Worm (Caenorhabditis elegans) whole organism, midembryonic: Measurements from ENCODE around the gene F38A5.2.
A peak's percentile ranks its signal among the peaks of the same experiment; 100 is the strongest.
"Not testable (repeated sequence)": the region's sequence is repeated elsewhere in the genome, so short reads cannot be mapped to it uniquely, and the experiment has no call there.

Experiments used
- T22C8.4 ChIP-seq: fragments of 200-800 bp; sonication (Bioruptor generic); IDR thresholded peaks from 2 replicates; pipeline ENCODE4 v1.3.6; 2022; ENCODE audit warnings: missing genetic modification characterization, missing compliant biosample characterization
- cog-1 ChIP-seq: sonication (generic microtip); optimal IDR thresholded peaks from 2 replicates; lab custom pipeline; 2016; ENCODE audit warnings: missing genetic modification characterization, missing compliant biosample characterization
- flt-1 ChIP-seq: fragments of 200-800 bp; sonication (Bioruptor generic); IDR thresholded peaks from 2 replicates; pipeline ENCODE4 v1.3.6; 2022; ENCODE audit warnings: missing genetic modification characterization, missing compliant biosample characterization
- klf-2 ChIP-seq: fragments of 200-800 bp; sonication (Bioruptor generic); conservative IDR thresholded peaks from 2 replicates; pipeline ENCODE4 v1.3.6; 2022; ENCODE audit warnings: missing genetic modification reagents, missing genetic modification characterization, missing compliant biosample characterization
- med-1 ChIP-seq: sonication (generic microtip); optimal IDR thresholded peaks from 2 replicates; lab custom pipeline; 2017; ENCODE audit warnings: missing genetic modification characterization, mild to moderate bottlenecking, missing compliant biosample characterization, antibody characterized with exemption, missing genetic modification reagents; ENCODE audit not compliant: insufficient read depth
- ref-1 ChIP-seq: fragments of 200-800 bp; sonication (Bioruptor generic); conservative IDR thresholded peaks from 2 replicates; pipeline ENCODE4 v1.3.6; 2022; ENCODE audit warnings: missing genetic modification reagents, missing genetic modification characterization, missing compliant biosample characterization
- tab-1 ChIP-seq: fragments of 200-800 bp; sonication (Bioruptor generic); IDR thresholded peaks from 2 replicates; pipeline ENCODE4 v1.3.6; 2022; ENCODE audit warnings: missing genetic modification characterization, missing compliant biosample characterization
- ztf-23 ChIP-seq: fragments of 200-800 bp; sonication (Bioruptor generic); IDR thresholded peaks from 2 replicates; pipeline ENCODE4 v1.3.6; 2022; ENCODE audit warnings: missing genetic modification reagents, missing genetic modification characterization, missing compliant biosample characterization
- ztf-29 ChIP-seq: fragments of 200-800 bp; sonication (Bioruptor generic); IDR thresholded peaks from 2 replicates; pipeline ENCODE4 v1.3.6; 2022; ENCODE audit warnings: missing genetic modification reagents, missing genetic modification characterization, missing compliant biosample characterization

Gene F38A5.2

DNA sequence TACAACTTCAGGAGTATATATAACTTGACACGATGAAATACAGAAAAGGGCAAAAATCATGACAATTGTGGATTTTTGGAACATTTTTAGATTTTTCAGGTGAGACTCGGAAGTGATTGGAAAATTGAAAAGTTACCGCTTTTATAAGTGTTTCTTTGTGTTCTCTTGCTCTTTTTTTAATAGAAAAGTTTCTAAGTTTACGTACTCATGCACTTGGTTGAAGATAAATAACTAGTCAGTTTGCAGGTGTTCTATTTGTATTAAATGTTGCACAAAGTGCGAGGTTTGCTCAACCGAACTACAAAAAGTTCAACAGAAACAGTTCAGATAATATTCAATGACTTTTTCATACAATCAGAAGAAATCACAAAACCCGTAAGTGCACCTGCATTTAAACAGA, 9.7 kb upstream of the F38A5.2 start, which contains the start of gene nspb-3:
Gene nspb-3, minus strand, starts transcription at position 101 of the 400 bp plus-strand sequence.
- TF ChIP-seq med-1 (GFP tag; lab: Kevin White, UChicago); flt-1; klf-2 (GFP tag; lab: Robert Waterston, UW): not testable (repeated sequence)

DNA sequence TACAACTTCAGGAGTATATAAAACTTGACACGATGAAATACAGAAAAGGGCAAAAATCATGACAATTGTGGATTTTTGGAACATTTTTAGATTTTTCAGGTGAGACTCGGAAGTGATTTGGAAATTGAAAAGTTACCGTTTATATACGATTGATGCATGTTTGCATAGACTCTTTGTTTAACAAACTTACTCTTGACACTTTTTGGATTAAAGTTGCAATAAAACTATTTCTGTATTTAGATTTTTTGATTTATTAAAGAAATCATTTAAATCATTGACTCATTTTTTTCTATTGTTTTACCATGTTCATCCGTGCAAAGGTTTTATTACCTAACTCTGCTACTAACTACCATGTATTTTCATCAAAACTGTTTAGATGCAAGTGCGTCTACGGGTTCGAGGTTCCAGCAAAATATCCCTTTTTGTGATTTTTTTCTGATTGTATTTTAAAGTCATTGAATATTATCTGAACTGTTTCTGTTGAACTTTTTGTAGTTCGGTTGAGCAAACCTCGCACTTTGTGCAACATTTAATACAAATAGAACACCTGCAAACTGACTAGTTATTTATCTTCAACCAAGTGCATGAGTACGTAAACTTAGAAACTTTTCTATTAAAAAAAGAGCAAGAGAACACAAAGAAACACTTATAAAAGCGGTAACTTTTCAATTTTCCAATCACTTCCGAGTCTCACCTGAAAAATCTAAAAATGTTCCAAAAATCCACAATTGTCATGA, 6.0 kb upstream of the F38A5.2 start, which contains the start of the genes nspb-1 and nspb-2:
Gene nspb-1, minus strand, starts transcription at position 101 of the 737 bp plus-strand sequence.
Gene nspb-2, plus strand, starts transcription at position 687 of the 737 bp plus-strand sequence.
- TF ChIP-seq tab-1 (GFP tag; lab: Robert Waterston, UW); flt-1; ztf-23 (GFP tag; lab: Robert Waterston, UW): not testable (repeated sequence)

DNA sequence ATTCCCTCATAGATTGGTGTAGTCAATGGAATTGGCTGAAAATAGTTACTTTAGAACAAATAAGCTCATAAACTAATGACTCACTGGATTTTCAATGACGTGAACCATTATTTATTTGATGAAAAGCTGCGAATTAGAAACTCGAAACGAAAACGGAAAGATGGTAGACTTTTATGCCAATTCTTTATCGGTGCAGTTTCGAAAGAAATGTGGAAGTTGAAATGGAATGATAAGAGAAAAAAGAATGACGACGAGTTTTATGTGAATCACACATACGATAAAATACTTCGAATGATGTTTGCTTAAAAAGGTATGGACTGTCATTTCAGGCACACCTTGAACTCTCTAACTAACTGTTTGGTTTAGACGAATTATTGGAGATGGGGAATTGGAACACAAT, 4.8 kb upstream of the F38A5.2 start, which contains the start of the genes lec-11 and irld-7:
Gene lec-11, minus strand, starts transcription at position 126 of the 400 bp plus-strand sequence.
Gene irld-7, plus strand, starts transcription at position 332 of the 400 bp plus-strand sequence.
- TF ChIP-seq T22C8.4, result no peak
- no peak for TF ChIP-seq klf-2 (GFP tag; lab: Robert Waterston, UW)
- TF ChIP-seq flt-1, result no peak
- TF ChIP-seq tab-1 (GFP tag; lab: Robert Waterston, UW), result no peak
- TF ChIP-seq ztf-23 (GFP tag; lab: Robert Waterston, UW), result no peak

DNA sequence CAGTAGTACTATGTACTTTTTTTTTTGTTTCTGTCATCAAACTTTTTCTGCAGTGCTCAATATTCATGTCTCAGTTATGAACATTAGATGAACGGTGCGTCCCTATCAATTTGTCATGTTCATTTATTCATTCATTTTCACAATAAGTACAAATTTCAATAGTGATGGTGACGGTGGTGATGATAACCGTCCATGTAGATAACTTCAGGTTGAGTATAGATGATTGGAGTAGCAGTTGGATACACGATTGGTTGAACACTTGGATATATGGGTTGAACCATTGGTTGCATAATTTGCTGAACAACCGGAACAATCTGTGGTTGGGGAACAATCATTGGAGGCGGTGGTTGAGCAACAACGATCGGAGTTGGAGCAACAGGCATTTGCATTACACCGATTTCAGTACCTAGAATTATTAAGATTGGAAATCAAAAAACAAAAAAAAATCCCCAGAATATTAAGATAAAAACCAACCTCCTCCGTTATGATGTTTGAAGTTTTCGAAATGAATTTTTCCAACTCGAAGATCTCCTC, 2.9 kb upstream of the F38A5.2 start:
- TF ChIP-seq ztf-29 (GFP tag; lab: Robert Waterston, UW) (no peak), tab-1 (GFP tag; lab: Robert Waterston, UW) (no peak), flt-1 (no peak), klf-2 (GFP tag; lab: Robert Waterston, UW) (no peak), T22C8.4 (no peak)

DNA sequence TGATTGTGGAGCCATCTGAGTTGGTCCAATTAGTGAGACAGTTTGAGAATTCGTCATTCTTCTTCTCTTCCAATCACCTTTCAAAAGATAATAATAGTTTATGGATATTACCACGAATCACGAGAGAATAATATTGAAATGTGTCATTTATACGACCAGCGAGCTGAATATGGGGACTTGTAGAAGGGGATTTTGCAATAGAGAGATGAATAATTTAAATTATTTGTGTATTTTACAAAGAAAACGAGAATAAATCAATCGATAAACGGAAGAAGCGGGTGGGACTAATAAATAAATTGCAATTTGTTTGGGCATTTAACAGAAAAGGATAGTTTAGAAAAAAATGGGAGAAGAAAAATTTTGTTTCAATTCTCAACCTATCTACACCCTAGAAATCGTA, 2.6 kb downstream of the F38A5.2 start, which contains the start of gene odr-8:
Gene odr-8, minus strand, starts transcription at position 101 of the 400 bp plus-strand sequence.
- no peak for TF ChIP-seq flt-1
- no peak for TF ChIP-seq med-1 (GFP tag; lab: Kevin White, UChicago)
- TF ChIP-seq cog-1 (tag; lab: Kevin White, UChicago), result no peak
- TF ChIP-seq T22C8.4, result no peak
- TF ChIP-seq tab-1 (GFP tag; lab: Robert Waterston, UW), result no peak
- no peak for TF ChIP-seq ztf-29 (GFP tag; lab: Robert Waterston, UW)
- no peak for TF ChIP-seq klf-2 (GFP tag; lab: Robert Waterston, UW)
- no peak for TF ChIP-seq ref-1 (GFP tag; lab: Robert Waterston, UW)
- no peak for TF ChIP-seq ztf-23 (GFP tag; lab: Robert Waterston, UW)

DNA sequence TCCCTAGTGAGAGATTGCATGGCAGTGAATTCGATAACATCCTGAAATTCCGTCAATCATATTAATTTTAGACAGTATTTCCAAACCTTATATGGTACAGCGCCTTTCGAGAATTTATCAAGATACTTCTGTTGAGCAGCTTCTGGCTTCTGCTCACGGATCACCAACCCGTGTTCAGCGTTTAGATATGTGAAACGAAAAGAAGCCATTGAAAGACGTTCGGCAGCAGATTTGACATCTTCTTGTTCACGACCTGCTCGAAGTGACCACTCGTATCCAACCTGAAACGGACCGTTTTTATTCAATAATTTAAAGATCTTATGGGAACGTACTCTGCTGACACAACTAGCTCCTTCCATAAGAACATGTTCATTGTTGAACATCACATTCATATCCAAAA, 3.5 kb downstream of the F38A5.2 start:
- TF ChIP-seq ztf-29 (GFP tag; lab: Robert Waterston, UW) (no peak), med-1 (GFP tag; lab: Kevin White, UChicago) (no peak), T22C8.4 (no peak), ref-1 (GFP tag; lab: Robert Waterston, UW) (no peak), cog-1 (tag; lab: Kevin White, UChicago) (no peak), flt-1 (no peak), klf-2 (GFP tag; lab: Robert Waterston, UW) (no peak), tab-1 (GFP tag; lab: Robert Waterston, UW) (no peak), ztf-23 (GFP tag; lab: Robert Waterston, UW) (no peak)

DNA sequence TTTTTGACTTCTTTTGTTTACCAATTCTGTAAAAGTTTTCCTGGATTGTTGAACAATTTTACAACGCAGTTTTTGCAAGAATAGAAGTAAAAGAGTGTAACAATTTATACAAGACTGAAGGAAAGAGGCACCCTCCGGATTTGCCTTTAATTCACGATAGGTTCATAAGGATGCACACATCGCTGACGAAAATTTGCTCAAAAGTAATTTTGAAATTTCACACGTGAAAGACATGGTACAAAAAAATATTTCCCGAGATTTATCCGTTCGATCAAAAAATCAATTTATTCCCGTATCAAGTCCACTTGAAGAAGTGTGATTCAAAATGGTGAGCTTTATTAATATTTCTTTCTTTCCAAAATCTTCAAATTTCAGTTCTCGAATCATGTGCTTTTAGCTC, 7.3 kb downstream of the F38A5.2 start, which contains the start of gene C43G2.3:
Gene C43G2.3, plus strand, starts transcription at position 301 of the 400 bp plus-strand sequence.
- no peak for TF ChIP-seq ref-1 (GFP tag; lab: Robert Waterston, UW)
- TF ChIP-seq cog-1 (tag; lab: Kevin White, UChicago), result no peak
- no peak for TF ChIP-seq tab-1 (GFP tag; lab: Robert Waterston, UW)
- no peak for TF ChIP-seq flt-1
- no peak for TF ChIP-seq ztf-29 (GFP tag; lab: Robert Waterston, UW)
- no peak for TF ChIP-seq T22C8.4
- no peak for TF ChIP-seq ztf-23 (GFP tag; lab: Robert Waterston, UW)
- no peak for TF ChIP-seq med-1 (GFP tag; lab: Kevin White, UChicago)
- TF ChIP-seq klf-2 (GFP tag; lab: Robert Waterston, UW), result no peak

DNA sequence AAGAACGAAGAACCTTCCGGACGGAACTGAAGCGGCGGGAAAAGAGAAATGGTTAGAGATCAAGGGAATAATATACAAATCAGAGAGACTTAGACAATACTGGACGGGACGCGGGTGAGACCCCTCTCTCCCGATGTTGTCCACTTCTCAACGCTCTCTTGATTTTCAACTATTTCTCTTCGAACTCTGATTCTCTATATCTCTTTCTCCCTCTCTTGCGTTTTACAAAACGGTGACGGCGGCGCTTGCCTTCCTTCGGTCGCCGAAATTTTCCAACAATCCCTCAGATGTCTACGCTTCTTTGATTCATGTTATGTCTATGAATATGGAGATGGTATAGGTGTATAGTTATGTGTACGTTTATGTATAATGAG, 8.5 kb downstream of the F38A5.2 start:
- peak; percentile 1 for TF ChIP-seq cog-1 (tag; lab: Kevin White, UChicago)
- TF ChIP-seq ztf-29 (GFP tag; lab: Robert Waterston, UW), result no peak

DNA sequence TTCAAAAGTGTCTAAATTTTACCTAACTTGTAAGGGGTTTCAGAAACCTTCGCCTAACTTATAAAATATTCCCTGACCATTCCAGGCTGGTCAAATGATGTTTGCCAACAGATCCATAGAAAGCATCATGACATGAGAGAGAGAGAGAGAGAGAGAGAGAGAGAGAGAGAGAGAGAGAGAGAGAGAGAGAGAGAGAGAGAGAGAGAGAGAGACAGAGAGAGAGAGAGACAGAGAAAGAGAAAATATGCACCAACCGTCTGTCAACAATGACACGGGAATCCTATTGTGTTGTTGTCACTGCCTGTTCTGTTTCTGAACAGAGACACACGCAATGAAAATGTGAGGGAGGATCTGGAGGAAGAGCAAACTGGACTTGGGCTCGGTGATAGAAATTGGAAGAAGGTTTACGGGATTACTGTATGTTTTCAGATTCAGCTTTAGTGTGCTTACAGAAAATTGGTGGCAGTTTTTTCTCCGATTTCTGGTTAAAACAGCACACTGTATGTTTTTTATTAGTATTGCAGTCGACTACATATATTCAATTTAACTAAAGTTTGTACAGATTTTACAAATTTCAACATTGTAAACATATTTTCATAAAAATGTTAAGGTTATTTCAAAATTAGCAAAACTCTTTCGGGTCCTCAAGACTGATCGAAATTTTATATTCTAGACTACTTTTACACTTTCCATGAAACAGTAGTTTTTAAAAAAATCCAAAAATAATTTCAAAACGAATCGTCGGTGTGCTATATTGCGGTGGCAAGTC, 9.1 kb downstream of the F38A5.2 start:
- TF ChIP-seq med-1 (GFP tag; lab: Kevin White, UChicago), result no peak
- TF ChIP-seq cog-1 (tag; lab: Kevin White, UChicago), result no peak
- no peak for TF ChIP-seq ztf-29 (GFP tag; lab: Robert Waterston, UW)
- TF ChIP-seq ref-1 (GFP tag; lab: Robert Waterston, UW), result no peak
- TF ChIP-seq klf-2 (GFP tag; lab: Robert Waterston, UW), result no peak
- TF ChIP-seq flt-1, result no peak
